Fruit fly (Drosophila melanogaster): Measurements from ENCODE around the gene CG12814.

The CG12814 gene

DNA sequence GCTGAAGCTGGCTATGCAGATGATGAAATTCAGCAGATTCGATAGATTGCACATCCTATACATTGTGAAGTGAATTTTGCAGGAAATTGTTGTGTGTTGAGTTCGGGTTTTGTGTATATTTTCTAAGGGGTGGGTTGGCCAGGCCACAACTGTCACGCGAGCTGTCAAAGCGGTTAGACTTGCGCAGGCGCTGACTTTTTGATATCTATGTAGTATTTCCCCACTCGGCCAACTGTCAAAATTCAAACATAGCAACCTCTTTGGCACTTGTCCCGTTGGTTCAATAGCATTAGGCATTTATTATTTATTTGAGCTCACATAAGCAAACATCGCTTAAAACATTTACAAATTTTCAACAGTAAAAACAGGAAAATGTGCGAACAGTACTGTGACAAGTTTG lies 35.2 kb upstream of the CG12814 start, which contains the start of the genes CG12817 and CG34107:
TSS of gene CG12817 (minus strand) at position 132 of the 400 bp plus-strand sequence.
TSS of gene CG34107 (plus strand) at position 316 of the 400 bp plus-strand sequence.
- no peak for TF ChIP-seq net (GFP tag; optimal IDR thresholded peaks at IDR 0.05)
- TF ChIP-seq achi (GFP tag; optimal IDR thresholded peaks at IDR 0.05) = peak; percentile 54
- no peak for TF ChIP-seq CG10631 (GFP tag; optimal IDR thresholded peaks at IDR 0.05)
- no peak for TF ChIP-seq CG11762 (GFP tag; optimal IDR thresholded peaks at IDR 0.05; ENCODE audit: insufficient read depth)
- no peak for TF ChIP-seq fkh (GFP tag; optimal IDR thresholded peaks at IDR 0.05)
- no peak for TF ChIP-seq svp (GFP tag)

DNA sequence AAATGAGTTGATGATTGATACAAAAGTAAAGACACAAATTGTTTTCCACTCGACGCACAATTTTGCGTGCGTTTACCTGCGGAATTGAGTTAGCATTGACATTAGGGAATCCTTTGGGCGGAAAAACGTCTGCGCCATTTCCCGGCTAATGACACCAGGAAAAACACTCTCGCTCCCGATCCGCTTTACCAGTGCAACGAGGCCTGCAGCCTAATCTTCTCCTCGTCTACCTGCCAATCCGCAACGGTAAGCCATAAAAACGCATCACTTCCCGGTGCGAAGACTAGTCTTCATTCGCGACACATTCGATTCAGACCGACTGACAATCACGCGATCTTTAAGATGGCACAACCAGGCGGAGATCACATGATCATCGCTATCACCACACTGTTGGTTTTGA lies 33.0 kb upstream of the CG12814 start, which contains the start of gene CG12420:
TSS of gene CG12420 (plus strand) at position 283 of the 400 bp plus-strand sequence.
- TF ChIP-seq CG11762 (GFP tag; optimal IDR thresholded peaks at IDR 0.05; ENCODE audit: insufficient read depth) (no peak), net (GFP tag; optimal IDR thresholded peaks at IDR 0.05) (no peak), CG16779 (tag; optimal IDR thresholded peaks at IDR 0.05) (no peak), cyc (GFP tag; optimal IDR thresholded peaks at IDR 0.05) (no peak), svp (GFP tag) (no peak)

DNA sequence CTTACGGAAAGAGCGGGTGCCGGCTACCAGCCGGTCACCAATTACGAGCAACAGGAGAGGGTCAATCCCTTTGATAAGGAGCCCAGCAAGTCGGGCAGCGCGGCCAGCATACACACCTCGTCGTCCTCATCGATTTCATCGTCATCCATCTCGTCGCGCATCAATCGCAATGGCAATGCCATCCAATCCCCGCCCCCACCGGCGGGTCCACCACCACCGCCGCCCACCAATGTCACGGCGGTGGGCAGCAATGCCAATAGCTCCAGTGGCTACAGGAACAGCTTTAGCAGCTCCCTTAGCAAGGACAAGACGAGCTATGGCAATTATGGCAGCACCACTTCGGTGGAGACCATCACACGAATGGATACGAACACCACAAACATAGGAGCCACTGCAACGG lies 28.6 kb upstream of the CG12814 start:
- TF ChIP-seq ss (GFP tag; optimal IDR thresholded peaks at IDR 0.05) (no peak), salr (GFP tag; optimal IDR thresholded peaks at IDR 0.05) (no peak), dsx (GFP tag; optimal IDR thresholded peaks at IDR 0.05; ENCODE audit: poor library complexity, severe bottlenecking) (no peak), CG6808 (GFP tag; optimal IDR thresholded peaks at IDR 0.05) (no peak), fd85E (GFP tag; optimal IDR thresholded peaks at IDR 0.05) (no peak), net (GFP tag; optimal IDR thresholded peaks at IDR 0.05) (no peak), CG8119 (GFP tag; IDR thresholded peaks at IDR 0.05) (no peak)

DNA sequence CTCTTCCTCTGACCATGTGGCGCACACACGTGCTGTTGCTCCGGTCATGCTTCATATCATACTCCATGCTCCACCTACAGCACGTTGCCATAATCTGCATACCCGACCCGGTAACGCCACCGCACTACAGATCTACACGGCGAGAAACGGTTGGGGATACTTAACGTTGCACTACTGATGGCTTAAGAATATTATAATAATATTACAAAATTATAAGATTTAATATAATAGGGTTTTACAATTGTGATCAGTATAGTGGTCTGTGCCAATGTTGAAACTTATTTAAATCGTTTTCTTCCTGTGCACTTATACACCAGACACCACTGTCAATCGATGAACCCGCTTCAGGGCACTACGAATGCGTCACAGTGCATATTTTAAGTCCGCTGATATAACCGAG lies 24.0 kb upstream of the CG12814 start:
- peak; percentile 91 for TF ChIP-seq CG32006 (GFP tag; optimal IDR thresholded peaks at IDR 0.05)
- peak; percentile 88 for TF ChIP-seq achi (GFP tag; optimal IDR thresholded peaks at IDR 0.05)
- peak; percentile 93 for TF ChIP-seq Ets96B (tag; optimal IDR thresholded peaks at IDR 0.05)
- peak; percentile 94 for TF ChIP-seq CG10669 (GFP tag; optimal IDR thresholded peaks at IDR 0.05)
- TF ChIP-seq CG9139 (GFP tag; optimal IDR thresholded peaks at IDR 0.05) = peak; percentile 93
- peak; percentile 91 for TF ChIP-seq dsx (GFP tag; optimal IDR thresholded peaks at IDR 0.05; ENCODE audit: poor library complexity, severe bottlenecking)
- TF ChIP-seq eg (GFP tag; IDR thresholded peaks at IDR 0.05) = peak; percentile 91
- peak; percentile 87 for TF ChIP-seq Gug (GFP tag; IDR thresholded peaks at IDR 0.05)
- TF ChIP-seq Hr4 (GFP tag; optimal IDR thresholded peaks at IDR 0.05) = peak; percentile 79
- TF ChIP-seq Sox15 (GFP tag; optimal IDR thresholded peaks at IDR 0.05) = peak; percentile 81
- TF ChIP-seq lz (GFP tag; optimal IDR thresholded peaks at IDR 0.05) = peak; percentile 44
- TF ChIP-seq CG1621 (tag; optimal IDR thresholded peaks at IDR 0.05) = peak; percentile 90
- peak; percentile 80 for TF ChIP-seq CG4318 (GFP tag; optimal IDR thresholded peaks at IDR 0.05)
- peak; percentile 95 for TF ChIP-seq CG3032 (tag; optimal IDR thresholded peaks at IDR 0.05)
- peak; percentile 75 for TF ChIP-seq pdm3 (GFP tag; optimal IDR thresholded peaks at IDR 0.05)
- TF ChIP-seq topi (GFP tag; optimal IDR thresholded peaks at IDR 0.05) = peak; percentile 74
- no peak for TF ChIP-seq dac (GFP tag; optimal IDR thresholded peaks at IDR 0.05)
- peak; percentile 80 for TF ChIP-seq CG11902 (GFP tag; optimal IDR thresholded peaks at IDR 0.05)
- peak; percentile 87 for TF ChIP-seq acj6 (GFP tag; optimal IDR thresholded peaks at IDR 0.05)
- peak; percentile 85 for TF ChIP-seq CG11762 (GFP tag; optimal IDR thresholded peaks at IDR 0.05; ENCODE audit: insufficient read depth)
- TF ChIP-seq vri (GFP tag; optimal IDR thresholded peaks at IDR 0.05) = peak; percentile 23
- peak; percentile 87 for TF ChIP-seq CG16779 (tag; optimal IDR thresholded peaks at IDR 0.05)
- TF ChIP-seq cyc (GFP tag; optimal IDR thresholded peaks at IDR 0.05) = peak; percentile 57
- TF ChIP-seq CG6808 (GFP tag; optimal IDR thresholded peaks at IDR 0.05) = peak; percentile 91
- peak; percentile 89 for TF ChIP-seq CG8632 (GFP tag; optimal IDR thresholded peaks at IDR 0.05)
- peak; percentile 81 for TF ChIP-seq CG6276 (GFP tag; optimal IDR thresholded peaks at IDR 0.05)
- peak; percentile 86 for TF ChIP-seq CG11294 (GFP tag; IDR thresholded peaks at IDR 0.05)
- peak; percentile 92 for TF ChIP-seq spab (GFP tag; optimal IDR thresholded peaks at IDR 0.05)
- TF ChIP-seq CG6163 (GFP tag; IDR thresholded peaks at IDR 0.05) = peak; percentile 96
- peak; percentile 90 for TF ChIP-seq OdsH (GFP tag; optimal IDR thresholded peaks at IDR 0.05)
- TF ChIP-seq Hr39 (GFP tag; optimal IDR thresholded peaks at IDR 0.05) = peak; percentile 23
- TF ChIP-seq CG8119 (GFP tag; IDR thresholded peaks at IDR 0.05) = peak; percentile 87
- TF ChIP-seq CG8319 (GFP tag; optimal IDR thresholded peaks at IDR 0.05) = peak; percentile 84
- TF ChIP-seq Smox (GFP tag; optimal IDR thresholded peaks at IDR 0.05) = peak; percentile 42
- TF ChIP-seq Ets21C (GFP tag; optimal IDR thresholded peaks at IDR 0.05) = no peak
- TF ChIP-seq Met (GFP tag; optimal IDR thresholded peaks at IDR 0.05) = peak; percentile 64
- TF ChIP-seq Eip78C (GFP tag) = peak; percentile 94
- TF ChIP-seq CG10631 (GFP tag; optimal IDR thresholded peaks at IDR 0.05) = peak; percentile 94

Measured in whole organism, prepupa.